Fruit fly (Drosophila melanogaster): ENCODE data around the gene CG33298.

DNA sequence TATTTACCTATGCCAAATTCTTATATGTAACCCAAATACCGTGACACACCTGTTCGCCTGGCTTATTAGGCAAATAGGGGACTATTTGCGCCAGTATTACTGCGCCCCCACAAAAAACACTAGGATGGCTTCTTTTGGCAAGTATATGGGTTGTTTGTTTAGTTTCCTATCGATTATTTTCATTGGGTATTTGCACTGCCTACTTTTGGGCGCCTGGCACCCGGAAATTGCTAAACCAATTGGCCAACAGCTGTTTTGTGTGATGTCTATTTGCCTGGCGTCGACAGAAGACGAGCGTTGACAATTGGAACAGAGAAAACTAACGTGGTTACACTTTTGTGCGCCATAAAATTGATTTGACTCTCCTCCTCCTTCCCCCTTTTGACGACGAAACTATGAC, 42.3 kb upstream of the CG33298 start:
- no peak for TF ChIP-seq CG14711 (tag; optimal IDR thresholded peaks at IDR 0.05)
- TF ChIP-seq bab1 (GFP tag; optimal IDR thresholded peaks at IDR 0.05), result no peak
- TF ChIP-seq CG1620 (GFP tag; optimal IDR thresholded peaks at IDR 0.05), result no peak
- no peak for TF ChIP-seq CG11617 (GFP tag; optimal IDR thresholded peaks at IDR 0.05)
- TF ChIP-seq Clk (GFP tag; optimal IDR thresholded peaks at IDR 0.05), result no peak
- TF ChIP-seq toe (GFP tag; optimal IDR thresholded peaks at IDR 0.05), result no peak

Measured in whole organism, adult.